Worm (Caenorhabditis elegans): ENCODE data around the gene ZK616.2.

DNA sequence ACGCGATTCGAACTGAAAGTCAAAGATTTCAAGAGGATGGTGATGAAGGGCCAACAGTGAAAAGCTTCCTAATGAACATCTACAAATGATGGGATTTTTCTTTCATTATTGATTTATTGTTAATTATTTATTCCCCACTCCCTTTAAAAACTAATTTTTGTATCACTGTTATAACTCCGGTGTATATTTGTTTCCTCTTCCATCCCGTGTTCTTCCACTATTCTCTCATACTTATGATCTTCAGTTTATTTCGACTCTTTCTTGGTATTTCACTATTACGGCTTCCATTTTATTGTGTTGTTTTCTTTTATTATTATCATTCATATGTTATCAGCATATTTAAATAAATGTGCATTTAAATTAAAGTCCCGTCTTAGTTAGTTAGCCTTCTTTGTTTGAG lies 23.3 kb upstream of the ZK616.2 start:
- TF ChIP-seq F23B12.7 (tag; optimal IDR thresholded peaks at IDR 0.05; ENCODE audit: insufficient read depth) (peak; percentile 47), mel-28 (tag; optimal IDR thresholded peaks at IDR 0.05; ENCODE audit: borderline replicate concordance) (no peak), nfya-1 (tag; optimal IDR thresholded peaks at IDR 0.05; ENCODE audit: borderline replicate concordance, insufficient read depth) (no peak), F52B5.7 (tag; optimal IDR thresholded peaks at IDR 0.05) (no peak), K11D2.4 (GFP tag; IDR thresholded peaks at IDR 0.05) (no peak), C17E4.6 (GFP tag; IDR thresholded peaks at IDR 0.05) (no peak), ztf-26 (tag; optimal IDR thresholded peaks at IDR 0.05) (no peak)

All from whole organism, young adult.